Fruit fly (Drosophila melanogaster) whole organism, adult: Measurements from ENCODE around the gene CG31036.

ENCODE experiments used
- CG11617 ChIP-seq: fragments of 200-800 bp; sonication (Bioruptor generic); optimal IDR thresholded peaks from 2 replicates; lab custom pipeline; 2017; ENCODE audit warnings: mild to moderate bottlenecking, missing biosample characterization, missing genetic modification reagents, missing genetic modification characterization
- CG1620 ChIP-seq: fragments of 200-800 bp; sonication (Bioruptor generic); optimal IDR thresholded peaks from 2 replicates; lab custom pipeline; 2016; ENCODE audit warnings: missing biosample characterization, missing genetic modification characterization
- CG5204 ChIP-seq: fragments of 200-800 bp; sonication (Bioruptor generic); optimal IDR thresholded peaks from 2 replicates; lab custom pipeline; 2016; ENCODE audit warnings: missing biosample characterization, missing genetic modification characterization
- CG7101 ChIP-seq: fragments of 200-800 bp; sonication (Bioruptor generic); optimal IDR thresholded peaks from 2 replicates; lab custom pipeline; 2018; ENCODE audit warnings: missing biosample characterization, mild to moderate bottlenecking, missing genetic modification characterization, moderate library complexity
- Crg-1 ChIP-seq: fragments of 200-800 bp; sonication (Bioruptor generic); optimal IDR thresholded peaks from 2 replicates; lab custom pipeline; 2016; ENCODE audit warnings: missing biosample characterization, missing genetic modification characterization
- Mnt ChIP-seq: fragments of 200-800 bp; sonication (Bioruptor generic); optimal IDR thresholded peaks from 2 replicates; lab custom pipeline; 2016; ENCODE audit warnings: missing biosample characterization, mild to moderate bottlenecking, missing genetic modification characterization
- cic ChIP-seq: fragments of 200-800 bp; sonication (Bioruptor generic); optimal IDR thresholded peaks from 2 replicates; lab custom pipeline; 2017; ENCODE audit warnings: missing biosample characterization, mild to moderate bottlenecking, missing genetic modification characterization, moderate library complexity
- cnc ChIP-seq, 2 experiments: fragments of >200 bp; optimal IDR thresholded peaks; 2 replicates each; lab custom pipeline; 2017
- kay ChIP-seq: fragments of 200-800 bp; sonication (Bioruptor generic); peaks from one replicate; lab custom pipeline; 2016; ENCODE audit warnings: missing biosample characterization, missing genetic modification characterization, borderline replicate concordance
- pad ChIP-seq: fragments of 200-800 bp; sonication (Bioruptor generic); optimal IDR thresholded peaks from 3 replicates; lab custom pipeline; 2017; ENCODE audit warnings: missing biosample characterization, missing genetic modification characterization, mild to moderate bottlenecking, moderate library complexity, missing genetic modification reagents

DNA sequence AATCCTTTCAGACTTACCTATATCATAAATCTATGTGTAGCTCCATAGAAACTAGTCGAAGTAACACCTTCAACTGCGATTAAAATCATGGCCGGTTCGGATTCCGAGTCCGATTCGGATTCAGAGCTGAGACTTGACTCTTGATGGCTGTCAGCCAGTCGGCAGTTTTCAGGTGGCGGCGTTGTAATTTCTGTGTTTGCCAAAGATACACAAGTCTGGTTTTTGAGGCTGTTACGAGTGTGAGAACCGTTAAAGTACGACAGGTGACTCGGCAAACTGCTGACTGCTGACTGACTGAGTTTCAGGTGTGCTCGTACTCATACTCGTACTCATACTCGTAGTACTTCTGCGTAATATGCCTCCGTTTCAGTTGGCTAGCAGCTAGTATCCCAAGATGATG, 16.7 kb upstream of the CG31036 start:
- no peak for TF ChIP-seq CG1620 (GFP tag; lab: Kevin White, UChicago)
- no peak for TF ChIP-seq cnc (optimal IDR thresholded peaks at IDR 0.05; lab: Kevin White, UChicago)
- TF ChIP-seq CG11617 (GFP tag; lab: Kevin White, UChicago): no peak
- no peak for TF ChIP-seq kay (GFP tag; lab: Kevin White, UChicago)
- no peak for TF ChIP-seq Mnt (GFP tag; lab: Kevin White, UChicago)
- no peak for TF ChIP-seq CG7101 (tag; lab: Kevin White, UChicago)
- no peak for TF ChIP-seq CG5204
- TF ChIP-seq pad: no peak
- TF ChIP-seq Crg-1 (GFP tag; lab: Kevin White, UChicago): no peak
- no peak for TF ChIP-seq cic (GFP tag; lab: Kevin White, UChicago)
